Fruit fly (Drosophila melanogaster) whole organism, prepupa: ENCODE results near the gene CG34417.

ENCODE experiments used
- CG10669 ChIP-seq: fragments of 200-800 bp; sonication (Bioruptor generic); optimal IDR thresholded peaks from 3 replicates; lab custom pipeline; 2018; ENCODE audit warnings: missing biosample characterization, mild to moderate bottlenecking, missing genetic modification characterization, moderate library complexity
- Sox102F ChIP-seq: fragments of 200-800 bp; sonication (Bioruptor generic); optimal IDR thresholded peaks from 2 replicates; lab custom pipeline; 2016; ENCODE audit warnings: missing biosample characterization, mild to moderate bottlenecking, missing genetic modification characterization
- eg ChIP-seq: fragments of 200-800 bp; sonication (Bioruptor generic); IDR thresholded peaks from 3 replicates; pipeline ENCODE4 v1.3.6; 2022; ENCODE audit warnings: missing biosample characterization, missing genetic modification characterization
- esn ChIP-seq: fragments of 200-800 bp; sonication (Bioruptor generic); optimal IDR thresholded peaks from 2 replicates; lab custom pipeline; 2016; ENCODE audit warnings: missing biosample characterization, mild to moderate bottlenecking, missing genetic modification characterization, moderate library complexity
- ss ChIP-seq, 2 experiments: fragments of 200-800 bp; sonication (Bioruptor generic); optimal IDR thresholded peaks; 2 replicates in 1 of 2; 3 replicates in 1 of 2; lab custom pipeline; 2017 to 2018; ENCODE audit warnings: mild to moderate bottlenecking in 2 of 2, missing biosample characterization in 2 of 2, missing genetic modification characterization in 2 of 2, moderate library complexity in 1 of 2
- vri ChIP-seq: fragments of 200-800 bp; sonication (Bioruptor generic); optimal IDR thresholded peaks from 3 replicates; lab custom pipeline; 2016; ENCODE audit warnings: missing biosample characterization, mild to moderate bottlenecking, missing genetic modification characterization

DNA sequence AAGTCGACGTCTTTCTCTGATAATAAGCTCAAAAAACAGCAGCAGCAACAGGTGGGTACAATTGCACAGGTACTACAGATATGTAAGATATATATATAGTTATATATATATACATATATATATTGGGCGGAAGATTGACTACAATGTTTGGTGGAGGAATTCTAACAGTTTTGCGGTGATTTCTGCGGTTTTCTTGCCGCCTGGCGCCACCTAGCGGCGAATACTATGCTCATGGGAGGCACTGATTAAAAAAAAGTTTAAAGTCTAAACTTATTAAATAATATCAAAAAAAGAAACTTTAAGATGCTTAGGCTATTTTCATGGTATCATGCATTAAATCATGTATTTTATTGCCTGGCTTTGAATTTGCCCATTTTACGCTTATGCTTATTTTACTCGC lies 706 bp downstream of the CG34417 start:
- TF ChIP-seq esn (GFP tag; lab: Kevin White, UChicago) (no peak), Sox102F (GFP tag; lab: Kevin White, UChicago) (no peak), CG10669 (GFP tag; lab: Kevin White, UChicago) (no peak), ss (GFP tag; optimal IDR thresholded peaks at IDR 0.05; lab: Kevin White, UChicago) (no peak), vri (GFP tag; lab: Kevin White, UChicago) (no peak), eg (no peak)
